Fruit fly (Drosophila melanogaster) whole organism, embryonic: ENCODE results near the gene CG7512.

Experiments
- CG10267 ChIP-seq: fragments of 200-800 bp; sonication (Bioruptor generic); optimal IDR thresholded peaks from 2 replicates; lab custom pipeline; 2018; ENCODE audit warnings: missing biosample characterization, mild to moderate bottlenecking, missing genetic modification characterization, moderate library complexity
- CG10366 ChIP-seq: fragments of 200-800 bp; sonication (Bioruptor generic); IDR thresholded peaks from 2 replicates; pipeline ENCODE4 v1.3.6; 2022; ENCODE audit warnings: missing biosample characterization, missing genetic modification characterization
- CG11247 ChIP-seq: fragments of 200-800 bp; sonication (Bioruptor generic); IDR thresholded peaks from 2 replicates; pipeline ENCODE4 v1.3.6; 2022; ENCODE audit warnings: missing biosample characterization, missing genetic modification characterization
- CG11398 ChIP-seq: fragments of 200-800 bp; sonication (Bioruptor generic); optimal IDR thresholded peaks from 2 replicates; lab custom pipeline; 2016; ENCODE audit warnings: missing biosample characterization, missing genetic modification characterization
- CG11696 ChIP-seq: fragments of 200-800 bp; sonication (Bioruptor generic); IDR thresholded peaks from 2 replicates; pipeline ENCODE4 v1.3.6; 2022; ENCODE audit warnings: missing biosample characterization, missing genetic modification characterization
- CG12236 ChIP-seq: fragments of 200-800 bp; sonication (Bioruptor generic); optimal IDR thresholded peaks from 2 replicates; lab custom pipeline; 2016; ENCODE audit warnings: missing biosample characterization, missing genetic modification characterization
- CG1233 ChIP-seq: fragments of 200-800 bp; sonication (Bioruptor generic); optimal IDR thresholded peaks from 4 replicates; lab custom pipeline; 2018; ENCODE audit warnings: missing biosample characterization, mild to moderate bottlenecking, missing genetic modification characterization
- CG12769 ChIP-seq: fragments of 200-800 bp; sonication (Bioruptor generic); optimal IDR thresholded peaks from 2 replicates; lab custom pipeline; 2019; ENCODE audit warnings: missing biosample characterization, mild to moderate bottlenecking, missing genetic modification characterization, moderate library complexity
- CG14965 ChIP-seq: fragments of 200-800 bp; sonication (Bioruptor generic); optimal IDR thresholded peaks from 2 replicates; lab custom pipeline; 2016; ENCODE audit warnings: missing biosample characterization, missing genetic modification characterization, borderline replicate concordance
- CG15073 ChIP-seq: fragments of 200-800 bp; sonication (Bioruptor generic); optimal IDR thresholded peaks from 2 replicates; lab custom pipeline; 2016; ENCODE audit warnings: missing biosample characterization, missing genetic modification characterization
- CG1792 ChIP-seq: fragments of 200-800 bp; sonication (Bioruptor generic); optimal IDR thresholded peaks from 2 replicates; lab custom pipeline; 2016; ENCODE audit warnings: missing biosample characterization, missing genetic modification characterization
- CG30020 ChIP-seq: fragments of 200-800 bp; optimal IDR thresholded peaks from 2 replicates; lab custom pipeline; 2019; ENCODE audit warnings: missing biosample characterization, mild to moderate bottlenecking, missing genetic modification characterization, moderate library complexity
- CG31388 ChIP-seq: fragments of 200-800 bp; sonication (Bioruptor generic); optimal IDR thresholded peaks from 2 replicates; lab custom pipeline; 2016; ENCODE audit warnings: missing biosample characterization, missing genetic modification characterization
- CG33557 ChIP-seq: fragments of 200-800 bp; sonication (Bioruptor generic); optimal IDR thresholded peaks from 2 replicates; lab custom pipeline; 2019; ENCODE audit warnings: missing biosample characterization, mild to moderate bottlenecking, missing genetic modification characterization, moderate library complexity
- CG3995 ChIP-seq: fragments of 200-800 bp; sonication (Bioruptor generic); optimal IDR thresholded peaks from 3 replicates; lab custom pipeline; 2016; ENCODE audit warnings: missing biosample characterization, missing genetic modification characterization
- CG4282 ChIP-seq: fragments of 200-800 bp; sonication (Bioruptor generic); optimal IDR thresholded peaks from 2 replicates; lab custom pipeline; 2016; ENCODE audit warnings: missing biosample characterization, missing genetic modification characterization
- CG7271 ChIP-seq: fragments of 200-800 bp; sonication (Bioruptor generic); optimal IDR thresholded peaks from 2 replicates; lab custom pipeline; 2018; ENCODE audit warnings: missing biosample characterization, mild to moderate bottlenecking, missing genetic modification characterization, moderate library complexity
- CG7786 ChIP-seq: fragments of 200-800 bp; sonication (Bioruptor generic); optimal IDR thresholded peaks from 2 replicates; lab custom pipeline; 2016; ENCODE audit warnings: missing biosample characterization, missing genetic modification characterization
- CG7928 ChIP-seq: fragments of 200-800 bp; sonication (Bioruptor generic); optimal IDR thresholded peaks from 2 replicates; lab custom pipeline; 2017; ENCODE audit warnings: missing biosample characterization, mild to moderate bottlenecking, missing genetic modification characterization
- CG7963 ChIP-seq: fragments of 200-800 bp; sonication (Bioruptor generic); IDR thresholded peaks from 3 replicates; pipeline ENCODE4 v1.3.6; 2022; ENCODE audit warnings: missing biosample characterization, missing genetic modification characterization; ENCODE audit not compliant: partially characterized antibody
- Dek ChIP-seq: fragments of 200-800 bp; sonication (Bioruptor generic); optimal IDR thresholded peaks from 3 replicates; lab custom pipeline; 2019; ENCODE audit warnings: missing biosample characterization, mild to moderate bottlenecking, missing genetic modification characterization, moderate library complexity
- Dip3 ChIP-seq: fragments of 200-800 bp; sonication (Bioruptor generic); optimal IDR thresholded peaks from 3 replicates; lab custom pipeline; 2016; ENCODE audit warnings: missing biosample characterization, missing genetic modification characterization
- Doc3 ChIP-seq: fragments of 200-800 bp; sonication (Bioruptor generic); IDR thresholded peaks from 3 replicates; pipeline ENCODE4 v1.3.6; 2022; ENCODE audit warnings: missing biosample characterization, missing genetic modification characterization; ENCODE audit not compliant: partially characterized antibody
- H15 ChIP-seq: fragments of 200-800 bp; sonication (Bioruptor generic); IDR thresholded peaks from 3 replicates; pipeline ENCODE4 v1.3.6; 2022; ENCODE audit warnings: missing biosample characterization, missing genetic modification characterization
- Jarid2 ChIP-seq: fragments of 200-800 bp; sonication (Bioruptor generic); optimal IDR thresholded peaks from 3 replicates; lab custom pipeline; 2017; ENCODE audit warnings: mild to moderate bottlenecking, missing biosample characterization, missing genetic modification reagents, missing genetic modification characterization
- Lhr ChIP-seq: fragments of 200-800 bp; sonication (Bioruptor generic); optimal IDR thresholded peaks from 3 replicates; lab custom pipeline; 2017; ENCODE audit warnings: mild to moderate bottlenecking, missing biosample characterization, missing genetic modification reagents, missing genetic modification characterization
- NC2α ChIP-seq: fragments of 200-800 bp; sonication (Bioruptor generic); optimal IDR thresholded peaks from 2 replicates; lab custom pipeline; 2016; ENCODE audit warnings: missing biosample characterization, missing genetic modification characterization
- Nf-YB ChIP-seq: fragments of 200-800 bp; sonication (Bioruptor generic); optimal IDR thresholded peaks from 3 replicates; lab custom pipeline; 2019; ENCODE audit warnings: missing biosample characterization, mild to moderate bottlenecking, missing genetic modification characterization, moderate library complexity
- Side ChIP-seq: fragments of 200-800 bp; sonication (Bioruptor generic); optimal IDR thresholded peaks from 2 replicates; lab custom pipeline; 2016; ENCODE audit warnings: missing biosample characterization, missing genetic modification characterization
- Stat92E ChIP-seq, 3 experiments: fragments of >200 bp in 2 of 3; fragments of 200-800 bp in 1 of 3; sonication (Bioruptor generic) in 1 of 3; optimal IDR thresholded peaks; 2 replicates each; lab custom pipeline; 2017 to 2019; ENCODE audit warnings: missing biosample characterization in 3 of 3, missing genetic modification characterization in 3 of 3, mild to moderate bottlenecking in 1 of 3, moderate library complexity in 1 of 3
- Usf ChIP-seq: fragments of 200-800 bp; sonication (Bioruptor generic); optimal IDR thresholded peaks from 2 replicates; lab custom pipeline; 2017; ENCODE audit warnings: missing genotype, missing biosample characterization, missing genetic modification characterization
- ci ChIP-seq: fragments of 200-800 bp; sonication (Bioruptor generic); IDR thresholded peaks from 3 replicates; pipeline ENCODE4 v1.3.6; 2022; ENCODE audit warnings: missing biosample characterization, missing genetic modification characterization
- crc ChIP-seq: fragments of 200-800 bp; sonication (Bioruptor generic); optimal IDR thresholded peaks from 2 replicates; lab custom pipeline; 2016; ENCODE audit warnings: missing biosample characterization, missing genetic modification characterization
- ems ChIP-seq: fragments of 200-800 bp; sonication (Bioruptor generic); optimal IDR thresholded peaks from 3 replicates; lab custom pipeline; 2016; ENCODE audit warnings: missing biosample characterization, missing genetic modification characterization
- fd3F ChIP-seq: fragments of 200-800 bp; sonication (Bioruptor generic); optimal IDR thresholded peaks from 2 replicates; lab custom pipeline; 2018; ENCODE audit warnings: missing biosample characterization, mild to moderate bottlenecking, missing genetic modification characterization, moderate library complexity
- gcm2 ChIP-seq: fragments of 200-800 bp; sonication (Bioruptor generic); optimal IDR thresholded peaks from 2 replicates; lab custom pipeline; 2016; ENCODE audit warnings: missing biosample characterization, missing genetic modification characterization
- grn ChIP-seq: fragments of 200-800 bp; sonication (Bioruptor generic); optimal IDR thresholded peaks from 3 replicates; lab custom pipeline; 2017; ENCODE audit warnings: missing biosample characterization, missing genetic modification characterization
- gt ChIP-seq: fragments of 200-800 bp; sonication (Bioruptor generic); IDR thresholded peaks from 2 replicates; pipeline ENCODE4 v1.3.6; 2022; ENCODE audit warnings: missing biosample characterization, missing genetic modification characterization
- hkb ChIP-seq, 2 experiments: fragments of 200-800 bp in 1 of 2; fragments of >200 bp in 1 of 2; sonication (Bioruptor generic) in 1 of 2; IDR thresholded peaks in 1 of 2; optimal IDR thresholded peaks in 1 of 2; 2 replicates each; pipeline versions ENCODE4 v1.3.6 to Lab custom; 2017 to 2022; ENCODE audit warnings: missing biosample characterization in 1 of 2, missing genetic modification characterization in 1 of 2
- kah ChIP-seq: fragments of 200-800 bp; sonication (Bioruptor generic); optimal IDR thresholded peaks from 2 replicates; lab custom pipeline; 2018; ENCODE audit warnings: missing biosample characterization, mild to moderate bottlenecking, missing genetic modification characterization
- ken ChIP-seq: fragments of 200-800 bp; sonication (Bioruptor generic); IDR thresholded peaks from 3 replicates; pipeline ENCODE4 v1.3.6; 2022; ENCODE audit warnings: missing biosample characterization, missing genetic modification characterization
- odd ChIP-seq: fragments of 200-800 bp; sonication (Bioruptor generic); optimal IDR thresholded peaks from 2 replicates; lab custom pipeline; 2017; ENCODE audit warnings: missing biosample characterization, mild to moderate bottlenecking, missing genetic modification characterization
- salm ChIP-seq: fragments of 200-800 bp; sonication (Bioruptor generic); optimal IDR thresholded peaks from 2 replicates; lab custom pipeline; 2018; ENCODE audit warnings: missing biosample characterization, mild to moderate bottlenecking, missing genetic modification characterization
- scrt ChIP-seq: fragments of 200-800 bp; sonication (Bioruptor generic); optimal IDR thresholded peaks from 2 replicates; lab custom pipeline; 2018; ENCODE audit warnings: missing biosample characterization, mild to moderate bottlenecking, missing genetic modification characterization, moderate library complexity
- slbo ChIP-seq: fragments of 200-800 bp; sonication (Bioruptor generic); IDR thresholded peaks from 2 replicates; pipeline ENCODE4 v1.3.6; 2022; ENCODE audit warnings: missing biosample characterization, missing genetic modification characterization
- stc ChIP-seq: fragments of 200-800 bp; sonication (Bioruptor generic); IDR thresholded peaks from 2 replicates; pipeline ENCODE4 v1.3.6; 2022; ENCODE audit warnings: missing biosample characterization, missing genetic modification characterization
- tap ChIP-seq: fragments of 200-800 bp; optimal IDR thresholded peaks from 3 replicates; lab custom pipeline; 2019; ENCODE audit warnings: missing biosample characterization, mild to moderate bottlenecking, missing genetic modification characterization, moderate library complexity
- tgo ChIP-seq: fragments of 200-800 bp; sonication (Bioruptor generic); IDR thresholded peaks from 3 replicates; pipeline ENCODE4 v1.3.6; 2022; ENCODE audit warnings: missing biosample characterization, missing genetic modification characterization
- trh ChIP-seq: fragments of 200-800 bp; sonication (Bioruptor generic); optimal IDR thresholded peaks from 2 replicates; lab custom pipeline; 2016; ENCODE audit warnings: missing biosample characterization, missing genetic modification characterization
- tx ChIP-seq: fragments of 200-800 bp; sonication (Bioruptor generic); optimal IDR thresholded peaks from 2 replicates; lab custom pipeline; 2016; ENCODE audit warnings: missing biosample characterization, missing genetic modification characterization
- vvl ChIP-seq: fragments of 200-800 bp; sonication (Bioruptor generic); IDR thresholded peaks from 2 replicates; pipeline ENCODE4 v1.3.6; 2022; ENCODE audit warnings: missing biosample characterization, missing genetic modification characterization

The CG7512 gene

dm6 chr3L:11554338-11554737 is 40.8 kb downstream of the CG7512 start (continued):
- TF ChIP-seq CG33557 (GFP tag; lab: Kevin White, UChicago) (peak; percentile 94), Side (GFP tag; lab: Kevin White, UChicago) (peak; percentile 76), tap (tag; lab: Kevin White, UChicago) (peak; percentile 78), Usf (GFP tag; lab: Kevin White, UChicago) (peak; percentile 70), CG7963 (no peak), CG7786 (GFP tag; lab: Kevin White, UChicago) (peak; percentile 52), odd (GFP tag; lab: Kevin White, UChicago) (peak; percentile 65), NC2α (GFP tag; lab: Kevin White, UChicago) (no peak), ken (GFP tag; lab: Robert Waterston, UW) (peak; percentile 80), Jarid2 (GFP tag; lab: Kevin White, UChicago) (no peak), stc (GFP tag; lab: Robert Waterston, UW) (peak; percentile 56; the same call in 1 of the 2 replicates), H15 (peak; percentile 79), CG12769 (tag; lab: Kevin White, UChicago) (peak; percentile 46), CG11696 (GFP tag; lab: Robert Waterston, UW) (peak; percentile 67), slbo (GFP tag; lab: Robert Waterston, UW) (peak; percentile 66), Stat92E (GFP tag; optimal IDR thresholded peaks at IDR 0.05; lab: Kevin White, UChicago) (peak in 1 of 3 experiments; percentile 94), CG12236 (GFP tag; lab: Kevin White, UChicago) (peak; percentile 65), CG7271 (tag; lab: Kevin White, UChicago) (peak; percentile 73), CG30020 (tag; lab: Kevin White, UChicago) (peak; percentile 70), CG10366 (GFP tag; lab: Robert Waterston, UW) (peak; percentile 73), tx (GFP tag; lab: Kevin White, UChicago) (peak; percentile 56), CG31388 (GFP tag; lab: Kevin White, UChicago) (peak; percentile 58), ems (GFP tag; lab: Kevin White, UChicago) (peak; percentile 82), fd3F (GFP tag; lab: Kevin White, UChicago) (no peak), grn (peak; percentile 24), CG1233 (GFP tag; lab: Kevin White, UChicago) (peak; percentile 81), CG4282 (GFP tag; lab: Kevin White, UChicago) (no peak), crc (GFP tag; lab: Kevin White, UChicago) (peak; percentile 37), CG15073 (no peak), Dip3 (GFP tag; lab: Kevin White, UChicago) (no peak), gcm2 (GFP tag; lab: Kevin White, UChicago) (no peak), Dek (tag; lab: Kevin White, UChicago) (peak; percentile 36), tgo (GFP tag; lab: Robert Waterston, UW) (peak; percentile 71), hkb (optimal IDR thresholded peaks at IDR 0.05; lab: Kevin White, UChicago) (no peak), hkb (GFP tag; IDR thresholded peaks at IDR 0.05; lab: Robert Waterston, UW) (peak; percentile 83), Lhr (peak; percentile 75), salm (tag; lab: Kevin White, UChicago) (peak; percentile 18), vvl (GFP tag; lab: Robert Waterston, UW) (peak; percentile 96), ci (peak; percentile 89), CG11398 (GFP tag; lab: Kevin White, UChicago) (peak; percentile 45), Nf-YB (GFP tag; lab: Kevin White, UChicago) (peak; percentile 77), CG10267 (peak; percentile 90), Doc3 (GFP tag; lab: Robert Waterston, UW) (no peak), CG1792 (GFP tag; lab: Kevin White, UChicago) (no peak), trh (peak; percentile 15), CG14965 (GFP tag; lab: Kevin White, UChicago) (peak; percentile 46), scrt (peak; percentile 50), gt (GFP tag; lab: Robert Waterston, UW) (no peak), CG3995 (GFP tag; lab: Kevin White, UChicago) (no peak), CG7928 (GFP tag; lab: Kevin White, UChicago) (peak; percentile 10), kah (GFP tag; lab: Kevin White, UChicago) (peak; percentile 67), CG11247 (peak; percentile 50; the same call in 1 of the 2 replicates)
